Worm (Caenorhabditis elegans): ENCODE results near the gene B0035.18.

The B0035.18 gene

DNA sequence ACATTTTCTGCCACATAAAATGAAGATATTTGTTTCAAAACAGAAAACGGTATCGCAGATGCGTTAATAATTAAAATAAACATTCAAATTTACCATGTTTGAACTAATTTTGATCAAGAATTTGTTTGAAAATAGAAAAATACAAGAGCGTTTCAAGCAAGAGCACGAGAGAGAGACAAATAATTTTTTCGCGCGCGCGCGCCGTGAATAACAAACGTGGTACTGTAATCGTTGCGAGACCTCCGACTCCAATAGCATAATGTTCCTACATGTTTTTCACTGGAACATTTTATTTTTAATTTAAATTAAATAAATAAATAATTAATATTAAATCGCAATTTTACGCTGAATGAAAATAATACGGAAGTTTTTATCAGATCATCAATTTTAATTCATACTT lies 16.9 kb downstream of the B0035.18 start, which contains the start of gene F54E12.2 (continued):
- TF ChIP-seq repo-1 (tag; optimal IDR thresholded peaks at IDR 0.05) (no peak), hsf-1 (GFP tag; IDR thresholded peaks at IDR 0.05) (peak; percentile 91), F57A8.1 (GFP tag; optimal IDR thresholded peaks at IDR 0.05) (no peak), lsl-1 (GFP tag; optimal IDR thresholded peaks at IDR 0.05) (peak; percentile 97), attf-6 (GFP tag; IDR thresholded peaks at IDR 0.05) (peak; percentile 68), F55B11.4 (tag; optimal IDR thresholded peaks at IDR 0.05; ENCODE audit: borderline replicate concordance, insufficient read depth) (no peak), hrde-1 (tag; optimal IDR thresholded peaks at IDR 0.05; ENCODE audit: borderline replicate concordance) (no peak), D2030.7 (GFP tag; IDR thresholded peaks at IDR 0.05) (peak; percentile 98), lag-1 (GFP tag; IDR thresholded peaks at IDR 0.05) (no peak), pha-4 (tag; optimal IDR thresholded peaks at IDR 0.05) (no peak), ceh-79 (tag; optimal IDR thresholded peaks at IDR 0.05) (no peak), snpc-4 (GFP tag; optimal IDR thresholded peaks at IDR 0.05) (no peak), snpc-4 (tag; optimal IDR thresholded peaks at IDR 0.05) (peak in 2 of 4 experiments; percentile 18 to 31), lin-40 (tag; optimal IDR thresholded peaks at IDR 0.05) (no peak), ZK185.1 (tag; optimal IDR thresholded peaks at IDR 0.05; ENCODE audit: poor library complexity, severe bottlenecking) (no peak), nfya-2 (GFP tag; IDR thresholded peaks at IDR 0.05) (no peak), ztf-6 (GFP tag; IDR thresholded peaks at IDR 0.05) (no peak), dpff-1 (tag; optimal IDR thresholded peaks at IDR 0.05) (no peak), sdz-38 (tag; optimal IDR thresholded peaks at IDR 0.05) (no peak), die-1 (tag; optimal IDR thresholded peaks at IDR 0.05) (no peak), ceh-100 (GFP tag; IDR thresholded peaks at IDR 0.05) (peak; percentile 45; the same call in 1 of the 2 replicates), cebp-2 (GFP tag; IDR thresholded peaks at IDR 0.05) (no peak), gei-17 (GFP tag; optimal IDR thresholded peaks at IDR 0.05) (no peak), cebp-1 (GFP tag; IDR thresholded peaks at IDR 0.05) (no peak), cebp-1 (tag; optimal IDR thresholded peaks at IDR 0.05) (no peak), snpc-1.1 (tag; optimal IDR thresholded peaks at IDR 0.05; ENCODE audit: insufficient read depth) (peak; percentile 56), tbx-9 (tag; optimal IDR thresholded peaks at IDR 0.05; ENCODE audit: borderline replicate concordance) (no peak), Y56A3A.18 (GFP tag; IDR thresholded peaks at IDR 0.05) (no peak), chd-7 (tag; optimal IDR thresholded peaks at IDR 0.05) (no peak), efl-1 (GFP tag; optimal IDR thresholded peaks at IDR 0.05) (peak; percentile 98), rpc-1 (optimal IDR thresholded peaks at IDR 0.05) (no peak), rpc-1 (tag; optimal IDR thresholded peaks at IDR 0.05) (no peak), hmg-1.2 (GFP tag; IDR thresholded peaks at IDR 0.05) (peak; percentile 66), lin-26 (GFP tag; IDR thresholded peaks at IDR 0.05) (peak; percentile 67), F10E7.11 (tag; optimal IDR thresholded peaks at IDR 0.05) (no peak), ztf-28 (GFP tag; IDR thresholded peaks at IDR 0.05) (peak; percentile 82; the same call in 1 of the 2 replicates), Y53G8AR.9 (GFP tag; conservative IDR thresholded peaks at IDR 0.05) (peak; percentile 86), lin-35 (GFP tag; optimal IDR thresholded peaks at IDR 0.05) (peak in 1 of 3 experiments; percentile 75), B0336.3 (GFP tag; IDR thresholded peaks at IDR 0.05) (no peak), T07F8.4 (tag; optimal IDR thresholded peaks at IDR 0.05) (no peak), let-526 (GFP tag; IDR thresholded peaks at IDR 0.05) (no peak), sea-2 (GFP tag; IDR thresholded peaks at IDR 0.05) (no peak), sptf-2 (GFP tag; optimal IDR thresholded peaks at IDR 0.05) (no peak), madf-10 (tag; optimal IDR thresholded peaks at IDR 0.05) (no peak), ceh-91 (GFP tag; IDR thresholded peaks at IDR 0.05) (peak; percentile 98), madf-3 (GFP tag; IDR thresholded peaks at IDR 0.05) (peak; percentile 91), F37B4.10 (GFP tag; IDR thresholded peaks at IDR 0.05) (no peak), snpc-1.3 (tag; optimal IDR thresholded peaks at IDR 0.05; ENCODE audit: insufficient read depth) (peak; percentile 88), C06A6.2 (GFP tag; conservative IDR thresholded peaks at IDR 0.05) (no peak), nhr-120 (GFP tag; IDR thresholded peaks at IDR 0.05) (no peak)
